Fruit fly (Drosophila melanogaster): ENCODE measurements around the gene CG6833.

Gene CG6833

dm6 chr3L:14086225-14086624 is 35.2 kb downstream of the CG6833 start (continued):
- no peak for TF ChIP-seq Poxn (GFP tag; IDR thresholded peaks at IDR 0.05)
- TF ChIP-seq pnt (GFP tag; optimal IDR thresholded peaks at IDR 0.05), result no peak
- TF ChIP-seq sens (GFP tag), result peak; percentile 81
- peak; percentile 49 for TF ChIP-seq gem (tag; optimal IDR thresholded peaks at IDR 0.05)
- TF ChIP-seq CG2712 (tag; optimal IDR thresholded peaks at IDR 0.05), result peak; percentile 66
- peak; percentile 36 for TF ChIP-seq nmo (GFP tag; optimal IDR thresholded peaks at IDR 0.05)
- TF ChIP-seq nau (GFP tag; optimal IDR thresholded peaks at IDR 0.05), result no peak
- no peak for TF ChIP-seq nerfin-1 (tag; optimal IDR thresholded peaks at IDR 0.05)
- no peak for TF ChIP-seq pita (GFP tag; optimal IDR thresholded peaks at IDR 0.05)
- TF ChIP-seq CG8359 (GFP tag; optimal IDR thresholded peaks at IDR 0.05; ENCODE audit: borderline replicate concordance), result no peak
- TF ChIP-seq CG18262 (tag; optimal IDR thresholded peaks at IDR 0.05), result peak; percentile 65
- no peak for TF ChIP-seq CG3726 (GFP tag; IDR thresholded peaks at IDR 0.05)
- TF ChIP-seq slou (GFP tag; optimal IDR thresholded peaks at IDR 0.05), result no peak
- TF ChIP-seq sqz (GFP tag; optimal IDR thresholded peaks at IDR 0.05), result no peak
- TF ChIP-seq CG11093 (GFP tag; IDR thresholded peaks at IDR 0.05), result no peak
- no peak for TF ChIP-seq NC2β (GFP tag; optimal IDR thresholded peaks at IDR 0.05)
- no peak for TF ChIP-seq gcm (GFP tag; optimal IDR thresholded peaks at IDR 0.05)
- no peak for TF ChIP-seq Fer3 (tag; optimal IDR thresholded peaks at IDR 0.05)
- TF ChIP-seq CG17912 (GFP tag; optimal IDR thresholded peaks at IDR 0.05), result no peak
- TF ChIP-seq CG14710 (tag; optimal IDR thresholded peaks at IDR 0.05), result peak; percentile 25
- TF ChIP-seq CG30020 (tag; optimal IDR thresholded peaks at IDR 0.05), result no peak
- TF ChIP-seq CG6813 (GFP tag; optimal IDR thresholded peaks at IDR 0.05), result no peak
- no peak for TF ChIP-seq CG5180 (GFP tag; optimal IDR thresholded peaks at IDR 0.05)
- TF ChIP-seq lola (GFP tag; optimal IDR thresholded peaks at IDR 0.05), result peak in 1 of 3 experiments; percentile 8
- TF ChIP-seq Doc3 (GFP tag; IDR thresholded peaks at IDR 0.05; ENCODE audit: partially characterized antibody), result no peak
- no peak for TF ChIP-seq eve (GFP tag; optimal IDR thresholded peaks at IDR 0.05)
- TF ChIP-seq bsh (GFP tag; optimal IDR thresholded peaks at IDR 0.05), result peak in 1 of 2 experiments; percentile 3
- no peak for TF ChIP-seq dysf (GFP tag; IDR thresholded peaks at IDR 0.05)
- TF ChIP-seq B-H1 (GFP tag; IDR thresholded peaks at IDR 0.05), result no peak
- TF ChIP-seq Vsx1 (GFP tag; optimal IDR thresholded peaks at IDR 0.05), result no peak
- TF ChIP-seq danr (GFP tag; IDR thresholded peaks at IDR 0.05), result no peak
- no peak for TF ChIP-seq Abd-B (GFP tag; optimal IDR thresholded peaks at IDR 0.05)
- TF ChIP-seq Dbx (GFP tag; IDR thresholded peaks at IDR 0.05), result no peak
- TF ChIP-seq CG13894 (tag; optimal IDR thresholded peaks at IDR 0.05), result no peak
- no peak for TF ChIP-seq Lpt (GFP tag; optimal IDR thresholded peaks at IDR 0.05)
- no peak for TF ChIP-seq ap (GFP tag; IDR thresholded peaks at IDR 0.05)
- peak; percentile 34; the same call in 1 of the 2 replicates for TF ChIP-seq Xrp1 (GFP tag; IDR thresholded peaks at IDR 0.05)
- TF ChIP-seq inv (GFP tag; IDR thresholded peaks at IDR 0.05; ENCODE audit: partially characterized antibody), result no peak
- no peak for TF ChIP-seq Antp (GFP tag; optimal IDR thresholded peaks at IDR 0.05)
- TF ChIP-seq Sox102F (GFP tag; optimal IDR thresholded peaks at IDR 0.05), result no peak
- peak; percentile 48; the same call in 1 of the 2 replicates for TF ChIP-seq CG31441 (GFP tag; IDR thresholded peaks at IDR 0.05)
- TF ChIP-seq CG11504 (tag; optimal IDR thresholded peaks at IDR 0.05), result no peak
- TF ChIP-seq ci (GFP tag; IDR thresholded peaks at IDR 0.05), result no peak
- no peak for TF ChIP-seq caup (GFP tag; optimal IDR thresholded peaks at IDR 0.05; ENCODE audit: severe bottlenecking)
- no peak for TF ChIP-seq Dip3 (GFP tag; optimal IDR thresholded peaks at IDR 0.05)
- TF ChIP-seq Dp (GFP tag; optimal IDR thresholded peaks at IDR 0.05), result no peak
- no peak for TF ChIP-seq Bdp1 (GFP tag; optimal IDR thresholded peaks at IDR 0.05)
- no peak for TF ChIP-seq Awh (GFP tag; IDR thresholded peaks at IDR 0.05)
- TF ChIP-seq chn (GFP tag; optimal IDR thresholded peaks at IDR 0.05), result no peak
- TF ChIP-seq Nf-YB (GFP tag; optimal IDR thresholded peaks at IDR 0.05), result no peak

Measured in whole organism, embryonic.